Fruit fly (Drosophila melanogaster) whole organism, embryonic: ENCODE data around the gene alpha-Est9.

Experiments used
- CG10565 ChIP-seq: fragments of 200-800 bp; sonication (Bioruptor generic); optimal IDR thresholded peaks from 3 replicates; lab custom pipeline; 2016; ENCODE audit warnings: missing biosample characterization, mild to moderate bottlenecking, missing genetic modification characterization
- CG10959 ChIP-seq: fragments of 200-800 bp; sonication (Bioruptor generic); IDR thresholded peaks from 2 replicates; pipeline ENCODE4 v1.3.6; 2022; ENCODE audit warnings: missing biosample characterization, missing genetic modification characterization
- CG12104 ChIP-seq: fragments of 200-800 bp; sonication (Bioruptor generic); optimal IDR thresholded peaks from 3 replicates; lab custom pipeline; 2016; ENCODE audit warnings: missing biosample characterization, missing genetic modification characterization
- CG12219 ChIP-seq: fragments of 200-800 bp; sonication (Bioruptor generic); optimal IDR thresholded peaks from 3 replicates; lab custom pipeline; 2018; ENCODE audit warnings: missing biosample characterization, mild to moderate bottlenecking, missing genetic modification characterization
- CG12299 ChIP-seq: fragments of 200-800 bp; sonication (Bioruptor generic); optimal IDR thresholded peaks from 2 replicates; lab custom pipeline; 2018; ENCODE audit warnings: missing biosample characterization, mild to moderate bottlenecking, missing genetic modification characterization
- CG13123 ChIP-seq: fragments of 200-800 bp; sonication (Bioruptor generic); optimal IDR thresholded peaks from 2 replicates; lab custom pipeline; 2016; ENCODE audit warnings: missing biosample characterization, missing genetic modification characterization
- CG14014 ChIP-seq: fragments of 200-800 bp; sonication (Bioruptor generic); IDR thresholded peaks from 2 replicates; pipeline ENCODE4 v1.3.6; 2022; ENCODE audit warnings: missing biosample characterization, missing genetic modification characterization
- CG17186 ChIP-seq: fragments of 200-800 bp; sonication (Bioruptor generic); optimal IDR thresholded peaks from 3 replicates; lab custom pipeline; 2017; ENCODE audit warnings: missing biosample characterization, missing genetic modification reagents, missing genetic modification characterization
- CG17328 ChIP-seq: fragments of 200-800 bp; sonication (Bioruptor generic); IDR thresholded peaks from 2 replicates; pipeline ENCODE4 v1.3.6; 2022; ENCODE audit warnings: missing biosample characterization, missing genetic modification characterization
- CG17802 ChIP-seq: fragments of 200-800 bp; sonication (Bioruptor generic); optimal IDR thresholded peaks from 2 replicates; lab custom pipeline; 2018; ENCODE audit warnings: missing biosample characterization, mild to moderate bottlenecking, missing genetic modification characterization, moderate library complexity
- CG17829 ChIP-seq: fragments of 200-800 bp; optimal IDR thresholded peaks from 2 replicates; lab custom pipeline; 2019; ENCODE audit warnings: missing biosample characterization, mild to moderate bottlenecking, missing genetic modification characterization, moderate library complexity
- CG3281 ChIP-seq: fragments of 200-800 bp; sonication (Bioruptor generic); optimal IDR thresholded peaks from 3 replicates; lab custom pipeline; 2017; ENCODE audit warnings: missing biosample characterization, mild to moderate bottlenecking, missing genetic modification characterization
- CG3847 ChIP-seq: fragments of 200-800 bp; sonication (Bioruptor generic); IDR thresholded peaks from 2 replicates; pipeline ENCODE4 v1.3.6; 2022; ENCODE audit warnings: missing biosample characterization, missing genetic modification characterization
- CG4404 ChIP-seq: fragments of 200-800 bp; sonication (Bioruptor generic); IDR thresholded peaks from 2 replicates; pipeline ENCODE4 v1.3.6; 2022; ENCODE audit warnings: missing biosample characterization, missing genetic modification characterization
- CG8388 ChIP-seq: fragments of 200-800 bp; sonication (Bioruptor generic); optimal IDR thresholded peaks from 2 replicates; lab custom pipeline; 2019; ENCODE audit warnings: missing biosample characterization, mild to moderate bottlenecking, missing genetic modification characterization, moderate library complexity
- Chrac-16 ChIP-seq: fragments of 200-800 bp; sonication (Bioruptor generic); optimal IDR thresholded peaks from 3 replicates; lab custom pipeline; 2016; ENCODE audit warnings: missing biosample characterization, missing genetic modification characterization
- Dad ChIP-seq: fragments of 200-800 bp; sonication (Bioruptor generic); optimal IDR thresholded peaks from 3 replicates; lab custom pipeline; 2016; ENCODE audit warnings: missing biosample characterization, missing genetic modification characterization
- Dip3 ChIP-seq: fragments of 200-800 bp; sonication (Bioruptor generic); optimal IDR thresholded peaks from 3 replicates; lab custom pipeline; 2016; ENCODE audit warnings: missing biosample characterization, missing genetic modification characterization
- Dll ChIP-seq: fragments of 200-800 bp; sonication (Bioruptor generic); IDR thresholded peaks from 4 replicates; pipeline ENCODE4 v1.3.6; 2022; ENCODE audit warnings: missing biosample characterization, missing genetic modification characterization; ENCODE audit not compliant: partially characterized antibody
- E2f1 ChIP-seq: fragments of 200-800 bp; sonication (Bioruptor generic); IDR thresholded peaks from 2 replicates; pipeline ENCODE4 v1.3.6; 2022; ENCODE audit warnings: missing biosample characterization, missing genetic modification characterization
- Ets65A ChIP-seq: fragments of 200-800 bp; sonication (Bioruptor generic); peaks from one replicate; lab custom pipeline; 2016; ENCODE audit warnings: missing biosample characterization, missing genetic modification characterization
- H2.0 ChIP-seq: fragments of 200-800 bp; sonication (Bioruptor generic); IDR thresholded peaks from 2 replicates; pipeline ENCODE4 v1.3.6; 2022; ENCODE audit warnings: missing biosample characterization, missing genetic modification characterization
- Hr51 ChIP-seq, 2 experiments: fragments of 200-800 bp; sonication (Bioruptor generic); optimal IDR thresholded peaks; 2 replicates in 1 of 2; 3 replicates in 1 of 2; lab custom pipeline; 2016 to 2018; ENCODE audit warnings: missing biosample characterization in 2 of 2, missing genetic modification characterization in 2 of 2, mild to moderate bottlenecking in 1 of 2, moderate library complexity in 1 of 2
- MESR4 ChIP-seq: fragments of 200-800 bp; sonication (Bioruptor generic); optimal IDR thresholded peaks from 2 replicates; lab custom pipeline; 2018; ENCODE audit warnings: missing biosample characterization, mild to moderate bottlenecking, missing genetic modification characterization, moderate library complexity
- Poxn ChIP-seq: fragments of 200-800 bp; sonication (Bioruptor generic); IDR thresholded peaks from 2 replicates; pipeline ENCODE4 v1.3.6; 2022; ENCODE audit warnings: missing biosample characterization, missing genetic modification characterization
- Rx ChIP-seq: fragments of 200-800 bp; sonication (Bioruptor generic); IDR thresholded peaks from 2 replicates; pipeline ENCODE4 v1.3.6; 2022; ENCODE audit warnings: missing biosample characterization, missing genetic modification characterization
- Side ChIP-seq: fragments of 200-800 bp; sonication (Bioruptor generic); optimal IDR thresholded peaks from 2 replicates; lab custom pipeline; 2016; ENCODE audit warnings: missing biosample characterization, missing genetic modification characterization
- Sox100B ChIP-seq: fragments of 200-800 bp; sonication (Bioruptor generic); optimal IDR thresholded peaks from 3 replicates; lab custom pipeline; 2018; ENCODE audit warnings: missing biosample characterization, mild to moderate bottlenecking, missing genetic modification characterization
- Ssrp ChIP-seq: fragments of 200-800 bp; sonication (Bioruptor generic); optimal IDR thresholded peaks from 2 replicates; lab custom pipeline; 2018; ENCODE audit warnings: missing biosample characterization, mild to moderate bottlenecking, missing genetic modification characterization, moderate library complexity
- YL-1 ChIP-seq: fragments of 200-800 bp; sonication (Bioruptor generic); optimal IDR thresholded peaks from 3 replicates; lab custom pipeline; 2017; ENCODE audit warnings: missing biosample characterization, mild to moderate bottlenecking, missing genetic modification characterization
- ab ChIP-seq: fragments of 200-800 bp; sonication (Bioruptor generic); optimal IDR thresholded peaks from 2 replicates; lab custom pipeline; 2016; ENCODE audit warnings: missing biosample characterization, missing genetic modification characterization
- abd-A ChIP-seq: fragments of 200-800 bp; sonication (Bioruptor generic); optimal IDR thresholded peaks from 3 replicates; lab custom pipeline; 2019; ENCODE audit warnings: missing biosample characterization, mild to moderate bottlenecking, missing genetic modification characterization, moderate library complexity
- ara ChIP-seq: fragments of 200-800 bp; sonication (Bioruptor generic); IDR thresholded peaks from 2 replicates; pipeline ENCODE4 v1.3.6; 2022; ENCODE audit warnings: missing biosample characterization, missing genetic modification characterization
- br ChIP-seq: fragments of >200 bp; optimal IDR thresholded peaks from 2 replicates; lab custom pipeline; 2017
- dpn ChIP-seq, 2 experiments: fragments of 200-800 bp; sonication (Bioruptor generic); optimal IDR thresholded peaks; 3 replicates each; lab custom pipeline; 2016; ENCODE audit warnings: missing biosample characterization in 2 of 2, missing genetic modification characterization in 2 of 2
- h ChIP-seq: fragments of >200 bp; optimal IDR thresholded peaks from 2 replicates; lab custom pipeline; 2017
- ham ChIP-seq: fragments of 200-800 bp; sonication (Bioruptor generic); IDR thresholded peaks from 2 replicates; pipeline ENCODE4 v1.3.6; 2022; ENCODE audit warnings: missing biosample characterization, missing genetic modification characterization
- insv ChIP-seq, 2 experiments: fragments of 200-800 bp; sonication (Bioruptor generic); optimal IDR thresholded peaks; 3 replicates each; lab custom pipeline; 2016 to 2018; ENCODE audit warnings: missing biosample characterization in 2 of 2, missing genetic modification characterization in 2 of 2
- jigr1 ChIP-seq: fragments of 200-800 bp; sonication (Bioruptor generic); IDR thresholded peaks from 3 replicates; pipeline ENCODE4 v1.3.6; 2022; ENCODE audit warnings: missing biosample characterization, missing genetic modification characterization
- jumu ChIP-seq: fragments of 200-800 bp; sonication (Bioruptor generic); optimal IDR thresholded peaks from 3 replicates; lab custom pipeline; 2016; ENCODE audit warnings: missing biosample characterization, missing genetic modification characterization
- nerfin-2 ChIP-seq: fragments of 200-800 bp; sonication (Bioruptor generic); IDR thresholded peaks from 2 replicates; pipeline ENCODE4 v1.3.6; 2022; ENCODE audit warnings: missing biosample characterization, missing genetic modification characterization; ENCODE audit not compliant: partially characterized antibody
- nom ChIP-seq: fragments of 200-800 bp; sonication (Bioruptor generic); optimal IDR thresholded peaks from 2 replicates; lab custom pipeline; 2017; ENCODE audit warnings: missing biosample characterization, missing genetic modification characterization, mild to moderate bottlenecking, moderate library complexity, missing genetic modification reagents
- oc ChIP-seq: fragments of 200-800 bp; sonication (Bioruptor generic); optimal IDR thresholded peaks from 2 replicates; lab custom pipeline; 2018; ENCODE audit warnings: missing biosample characterization, mild to moderate bottlenecking, missing genetic modification characterization, moderate library complexity
- pb ChIP-seq: fragments of 200-800 bp; sonication (Bioruptor generic); optimal IDR thresholded peaks from 3 replicates; lab custom pipeline; 2016; ENCODE audit warnings: missing biosample characterization, missing genetic modification characterization
- ranshi ChIP-seq: fragments of 200-800 bp; sonication (Bioruptor generic); IDR thresholded peaks from 2 replicates; pipeline ENCODE4 v1.3.6; 2022; ENCODE audit warnings: missing biosample characterization, missing genetic modification characterization
- salm ChIP-seq: fragments of 200-800 bp; sonication (Bioruptor generic); optimal IDR thresholded peaks from 2 replicates; lab custom pipeline; 2018; ENCODE audit warnings: missing biosample characterization, mild to moderate bottlenecking, missing genetic modification characterization
- sim ChIP-seq: fragments of 200-800 bp; sonication (Bioruptor generic); IDR thresholded peaks from 2 replicates; pipeline ENCODE4 v1.3.6; 2022; ENCODE audit warnings: missing biosample characterization, missing genetic modification characterization
- slbo ChIP-seq: fragments of 200-800 bp; sonication (Bioruptor generic); IDR thresholded peaks from 2 replicates; pipeline ENCODE4 v1.3.6; 2022; ENCODE audit warnings: missing biosample characterization, missing genetic modification characterization
- slp2 ChIP-seq: fragments of 200-800 bp; sonication (Bioruptor generic); optimal IDR thresholded peaks from 2 replicates; lab custom pipeline; 2016; ENCODE audit warnings: missing biosample characterization, missing genetic modification characterization
- tx ChIP-seq: fragments of 200-800 bp; sonication (Bioruptor generic); optimal IDR thresholded peaks from 2 replicates; lab custom pipeline; 2016; ENCODE audit warnings: missing biosample characterization, missing genetic modification characterization
- zf30C ChIP-seq: fragments of 200-800 bp; sonication (Bioruptor generic); optimal IDR thresholded peaks from 3 replicates; lab custom pipeline; 2018; ENCODE audit warnings: missing biosample characterization, mild to moderate bottlenecking, missing genetic modification characterization

The alpha-Est9 gene

dm6 chr3R:7474616-7475120 lies 30.2 kb downstream of the alpha-Est9 start (continued):
- TF ChIP-seq Dip3 (GFP tag; lab: Kevin White, UChicago) = peak; percentile 44
- no peak for TF ChIP-seq CG17802
- peak; percentile 26 for TF ChIP-seq CG17186 (GFP tag; lab: Kevin White, UChicago)
- no peak for TF ChIP-seq ab (GFP tag; lab: Kevin White, UChicago)
- peak; percentile 34; the same call in 1 of the 2 replicates for TF ChIP-seq E2f1 (GFP tag; lab: Robert Waterston, UW)
- peak; percentile 67 for TF ChIP-seq CG14014 (GFP tag; lab: Robert Waterston, UW)
- TF ChIP-seq YL-1 (GFP tag; lab: Kevin White, UChicago) = peak; percentile 32
- peak; percentile 22 for TF ChIP-seq tx (GFP tag; lab: Kevin White, UChicago)
- TF ChIP-seq slbo (GFP tag; lab: Robert Waterston, UW) = peak; percentile 63
- peak; percentile 67 for TF ChIP-seq Side (GFP tag; lab: Kevin White, UChicago)
- no peak for TF ChIP-seq h (lab: Kevin White, UChicago)
- peak; percentile 89 for TF ChIP-seq abd-A (tag; lab: Kevin White, UChicago)
- TF ChIP-seq zf30C = peak; percentile 62
- TF ChIP-seq jigr1 = no peak
- TF ChIP-seq CG13123 (GFP tag; lab: Kevin White, UChicago) = no peak
- TF ChIP-seq salm = peak; percentile 62
- peak; percentile 63 for TF ChIP-seq ara (GFP tag; lab: Robert Waterston, UW)
- peak; percentile 41 to 50 for TF ChIP-seq dpn (GFP tag; optimal IDR thresholded peaks at IDR 0.05; lab: Kevin White, UChicago)
- TF ChIP-seq CG12219 (GFP tag; lab: Kevin White, UChicago) = peak; percentile 81
- peak; percentile 19; the same call in 1 of the 2 replicates for TF ChIP-seq H2.0 (GFP tag; lab: Robert Waterston, UW)
- TF ChIP-seq Poxn (GFP tag; lab: Robert Waterston, UW) = no peak
- TF ChIP-seq Dll (GFP tag; lab: Robert Waterston, UW) = peak; percentile 76
- TF ChIP-seq CG17829 (tag; lab: Kevin White, UChicago) = peak; percentile 69
- peak; percentile 37 for TF ChIP-seq slp2 (GFP tag; lab: Kevin White, UChicago)
- TF ChIP-seq Ets65A (GFP tag; lab: Kevin White, UChicago) = peak; percentile 22
- TF ChIP-seq Rx = peak; percentile 39; the same call in 1 of the 2 replicates
- peak; percentile 78 for TF ChIP-seq Dad (GFP tag; lab: Kevin White, UChicago)
- TF ChIP-seq sim (GFP tag; lab: Robert Waterston, UW) = no peak
- peak; percentile 40 for TF ChIP-seq CG3281 (GFP tag; lab: Kevin White, UChicago)
- TF ChIP-seq ham (GFP tag; lab: Robert Waterston, UW) = no peak; the same call in 1 of the 2 replicates
- TF ChIP-seq Hr51 (GFP tag; optimal IDR thresholded peaks at IDR 0.05; lab: Kevin White, UChicago) = peak; percentile 36 to 55
- TF ChIP-seq insv (GFP tag; optimal IDR thresholded peaks at IDR 0.05; lab: Kevin White, UChicago) = peak in 1 of 2 experiments; percentile 69
- peak; percentile 91 for TF ChIP-seq nom (GFP tag; lab: Kevin White, UChicago)
- TF ChIP-seq ranshi = peak; percentile 33; the same call in 1 of the 2 replicates
- TF ChIP-seq CG4404 (GFP tag; lab: Robert Waterston, UW) = 0 out of 2 replicates have a peak, but pooled peaks have one; percentile 16
- TF ChIP-seq nerfin-2 (GFP tag; lab: Robert Waterston, UW) = peak; percentile 98
- TF ChIP-seq CG12104 (GFP tag; lab: Kevin White, UChicago) = no peak
- peak; percentile 58; the same call in 1 of the 2 replicates for TF ChIP-seq CG3847 (GFP tag; lab: Robert Waterston, UW)
- TF ChIP-seq CG8388 (GFP tag; lab: Kevin White, UChicago) = peak; percentile 24
- peak; percentile 68 for TF ChIP-seq pb (GFP tag; lab: Kevin White, UChicago)
- TF ChIP-seq MESR4 (GFP tag; lab: Kevin White, UChicago) = peak; percentile 43
- TF ChIP-seq Sox100B = no peak
- TF ChIP-seq Chrac-16 (GFP tag; lab: Kevin White, UChicago) = peak; percentile 54
- peak; percentile 67 for TF ChIP-seq CG17328 (GFP tag; lab: Robert Waterston, UW)
- TF ChIP-seq Ssrp (tag; lab: Kevin White, UChicago) = no peak
- TF ChIP-seq jumu (GFP tag; lab: Kevin White, UChicago) = peak; percentile 74
- TF ChIP-seq CG10565 (GFP tag; lab: Kevin White, UChicago) = no peak
- 0 out of 2 replicates have a peak, but pooled peaks have one; percentile 48 for TF ChIP-seq CG10959 (GFP tag; lab: Robert Waterston, UW)
- TF ChIP-seq br = no peak
- TF ChIP-seq oc (tag; lab: Kevin White, UChicago) = peak; percentile 88
- peak; percentile 68 for TF ChIP-seq CG12299 (tag; lab: Kevin White, UChicago)
